Worm (Caenorhabditis elegans): Measurements from ENCODE around the gene F21C10.11.

F21C10.11 gene

DNA sequence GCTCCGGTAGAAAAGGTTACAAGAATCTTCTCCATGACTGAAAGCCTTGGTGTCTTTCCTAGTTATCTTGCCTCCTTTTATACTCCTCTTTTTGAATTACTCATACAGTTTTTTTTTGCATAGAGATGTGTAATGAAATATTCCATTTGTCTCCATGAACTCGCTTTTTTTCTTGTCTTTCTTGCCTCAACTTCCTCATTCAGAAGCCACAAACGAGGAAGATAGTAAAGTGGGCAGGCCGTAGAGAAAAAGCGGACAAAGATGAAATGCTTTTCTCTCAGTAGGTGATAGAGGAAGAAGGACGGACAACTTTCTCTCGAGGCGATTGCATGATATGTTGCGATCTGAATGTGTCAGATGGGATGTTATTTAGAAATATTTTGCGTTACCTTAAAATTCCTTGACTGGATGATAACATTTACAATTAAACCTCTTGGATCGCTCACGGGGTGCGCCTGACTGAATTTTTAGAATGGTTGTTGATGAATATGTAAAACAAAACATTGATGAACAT, 39.7 kb downstream of the F21C10.11 start, which contains the start of gene col-145:
Gene col-145, minus strand, starts transcription at position 51 of the 514 bp plus-strand sequence.
- TF ChIP-seq hlh-12 (tag; optimal IDR thresholded peaks at IDR 0.05) (no peak), zfh-2 (GFP tag; conservative IDR thresholded peaks at IDR 0.05) (no peak), egl-44 (GFP tag; IDR thresholded peaks at IDR 0.05) (no peak), xnd-1 (tag; optimal IDR thresholded peaks at IDR 0.05) (no peak), Y79H2A.3 (GFP tag; conservative IDR thresholded peaks at IDR 0.05) (no peak), B0336.3 (GFP tag; IDR thresholded peaks at IDR 0.05) (no peak), ztf-22 (GFP tag; optimal IDR thresholded peaks at IDR 0.05) (no peak), pbrm-1 (GFP tag; IDR thresholded peaks at IDR 0.05) (no peak), mxl-1 (tag; optimal IDR thresholded peaks at IDR 0.05) (no peak)

DNA sequence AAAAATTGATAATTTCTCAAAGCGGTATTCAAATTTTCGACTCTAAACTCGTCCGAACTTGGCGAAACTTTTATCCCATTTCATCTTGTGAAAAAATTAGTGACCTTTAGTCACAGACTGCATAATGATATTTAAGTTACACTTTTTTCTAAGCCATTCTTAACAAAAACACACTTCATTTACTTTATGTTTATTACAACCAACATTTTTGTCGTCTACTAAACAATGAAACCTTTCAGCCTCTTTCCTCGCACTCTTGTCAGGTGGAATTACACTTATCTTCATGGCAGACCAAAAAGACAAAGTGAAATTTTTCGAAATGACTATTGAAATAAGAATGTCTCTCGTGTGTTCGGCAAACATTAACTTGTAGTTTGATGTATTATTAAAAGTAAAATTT, 40.6 kb downstream of the F21C10.11 start:
- TF ChIP-seq hmg-1.2 (GFP tag; IDR thresholded peaks at IDR 0.05) (no peak), dpff-1 (tag; optimal IDR thresholded peaks at IDR 0.05) (no peak)

DNA sequence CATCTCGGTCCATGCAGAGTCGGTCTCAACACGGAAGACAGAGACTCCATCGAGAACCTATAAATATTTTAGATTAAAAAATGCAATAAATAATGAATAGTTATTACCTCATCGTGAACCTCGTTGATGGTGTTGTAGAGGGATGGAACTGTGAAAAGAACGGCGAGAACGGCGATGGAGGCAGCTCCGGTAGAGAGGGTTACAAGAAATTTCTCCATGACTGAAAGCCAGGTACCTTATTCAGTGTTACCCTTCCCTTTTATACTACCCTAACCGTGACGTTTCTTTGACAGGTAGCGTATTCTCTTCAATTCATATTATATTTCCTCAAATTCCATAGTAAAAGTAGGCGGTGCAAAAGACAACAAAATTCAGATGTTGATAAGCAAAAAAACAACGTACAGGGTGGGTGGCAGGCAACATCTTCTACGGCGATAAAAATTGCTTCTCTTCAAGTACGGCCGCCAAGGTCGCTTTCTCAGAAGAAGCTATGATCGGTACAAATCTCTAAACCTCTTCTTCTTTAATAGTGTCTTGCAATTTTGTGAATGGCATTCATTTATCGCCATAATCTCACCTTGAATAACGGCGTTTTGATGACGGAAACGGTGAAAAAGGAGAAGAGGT, 41.9 kb downstream of the F21C10.11 start, which contains the start of gene col-10:
Gene col-10, minus strand, starts transcription at position 235 of the 627 bp plus-strand sequence.
- no peak for TF ChIP-seq die-1 (tag; optimal IDR thresholded peaks at IDR 0.05)
- no peak for TF ChIP-seq let-526 (GFP tag; IDR thresholded peaks at IDR 0.05)

DNA sequence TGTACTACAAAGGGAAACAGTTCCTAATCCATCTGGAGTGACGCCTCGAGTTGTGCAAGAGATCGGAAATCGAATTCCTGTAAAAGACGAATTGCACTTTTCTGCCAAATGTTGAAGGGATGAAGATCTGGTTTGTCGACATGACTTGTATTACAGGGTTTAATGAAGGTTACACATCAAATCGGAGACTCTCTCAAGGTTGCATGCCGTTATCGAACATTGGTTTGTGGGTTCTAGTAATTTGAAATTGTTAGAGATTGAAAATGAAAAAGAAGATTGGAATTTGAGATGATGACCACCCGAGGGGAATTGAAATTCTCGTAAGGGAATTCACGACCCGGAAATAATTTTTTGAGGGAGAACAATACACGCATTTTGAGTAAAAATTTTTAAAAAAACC, 43.0 kb downstream of the F21C10.11 start:
- TF ChIP-seq lin-40 (tag; optimal IDR thresholded peaks at IDR 0.05), result no peak
- TF ChIP-seq F22D6.2 (tag; optimal IDR thresholded peaks at IDR 0.05), result no peak
- no peak for TF ChIP-seq ccch-3 (GFP tag; optimal IDR thresholded peaks at IDR 0.05)
- no peak for TF ChIP-seq sea-2 (GFP tag; IDR thresholded peaks at IDR 0.05)
- TF ChIP-seq dpl-1 (GFP tag; optimal IDR thresholded peaks at IDR 0.05), result no peak
- TF ChIP-seq F49E8.2 (tag; optimal IDR thresholded peaks at IDR 0.05; ENCODE audit: insufficient read depth), result no peak

DNA sequence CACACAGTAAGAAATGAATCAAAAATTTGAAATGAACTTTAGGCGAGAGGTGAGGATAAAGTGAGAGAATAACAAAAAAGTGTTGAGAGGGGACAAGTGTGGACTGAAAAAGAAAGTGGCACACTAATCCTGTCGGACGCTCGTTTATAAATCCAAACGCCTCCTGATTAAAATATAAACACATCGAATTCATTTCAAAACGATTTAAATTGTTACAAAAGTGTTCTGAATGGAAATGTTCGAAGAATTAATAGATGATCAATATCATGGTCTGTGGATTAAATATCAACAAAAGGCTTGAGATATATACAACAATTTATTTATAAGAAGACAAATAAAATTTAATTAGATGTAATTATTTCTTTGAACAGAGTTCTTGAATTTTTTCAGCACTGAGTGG, 44.8 kb downstream of the F21C10.11 start, which contains the start of gene B0222.11:
Gene B0222.11, minus strand, starts transcription at position 101 of the 400 bp plus-strand sequence.
- TF ChIP-seq zfh-2 (GFP tag; conservative IDR thresholded peaks at IDR 0.05), result no peak

DNA sequence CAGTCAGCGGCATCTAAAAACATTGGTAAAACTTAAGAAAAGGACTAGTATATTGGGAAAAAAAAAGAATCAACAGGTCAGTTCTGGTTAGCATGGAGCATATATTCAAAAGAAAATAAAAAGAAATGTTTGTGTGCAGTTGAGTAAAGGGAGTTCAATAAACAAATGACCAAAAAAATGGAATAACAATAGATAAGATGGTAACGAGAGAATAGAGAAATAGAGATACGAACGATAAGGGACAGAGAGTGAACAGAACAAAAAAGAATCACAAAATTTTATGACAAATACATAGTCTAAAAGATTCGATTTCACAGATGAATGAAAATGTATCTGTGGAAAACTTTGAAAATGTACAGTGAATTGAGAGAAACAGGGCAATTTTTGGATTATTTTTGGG, 49.7 kb downstream of the F21C10.11 start, which contains the start of gene gad-3:
Gene gad-3, minus strand, starts transcription at position 17 of the 400 bp plus-strand sequence.
- TF ChIP-seq K11D2.4 (GFP tag; IDR thresholded peaks at IDR 0.05) (no peak), ztf-25 (GFP tag; IDR thresholded peaks at IDR 0.05) (no peak), snpc-4 (GFP tag; optimal IDR thresholded peaks at IDR 0.05) (no peak), snpc-4 (tag; optimal IDR thresholded peaks at IDR 0.05) (no peak), xnd-1 (tag; optimal IDR thresholded peaks at IDR 0.05) (no peak), cebp-2 (GFP tag; IDR thresholded peaks at IDR 0.05) (no peak), nhr-80 (tag; optimal IDR thresholded peaks at IDR 0.05) (peak; percentile 60)

Measured in whole organism, young adult.